Fruit fly (Drosophila melanogaster): ENCODE data around the gene Nprl3.

Nprl3 gene

dm6 chr3L:14001658-14002523 lies at the start of gene Nprl3, which contains the start of gene upSET:
Nprl3 (minus strand) TSS chr3L:14001880.
upSET (plus strand) TSS chr3L:14002127.
- TF ChIP-seq noc (tag; optimal IDR thresholded peaks at IDR 0.05), result peak; percentile 4

- no peak for TF ChIP-seq noc (tag; optimal IDR thresholded peaks at IDR 0.05)
Measured at dm6 chr3L:14050944-14051548, 49.4 kb upstream of the Nprl3 start, which contains the start of gene CG6833. CG6833 (plus strand) TSS chr3L:14051206.

- no peak for TF ChIP-seq noc (tag; optimal IDR thresholded peaks at IDR 0.05)
Measured at dm6 chr3L:14049620-14050253, 48.1 kb upstream of the Nprl3 start, which contains the start of gene Neurl4. Neurl4 (minus strand) TSS chr3L:14049892.

dm6 chr3L:14037655-14038644 lies 36.3 kb upstream of the Nprl3 start:
- TF ChIP-seq noc (tag; optimal IDR thresholded peaks at IDR 0.05), result no peak

dm6 chr3L:14036867-14037313 lies 35.2 kb upstream of the Nprl3 start, which contains the start of gene Hsp110:
Hsp110 (plus strand) TSS chr3L:14037019.
- peak; percentile 1 for TF ChIP-seq noc (tag; optimal IDR thresholded peaks at IDR 0.05)

dm6 chr3L:14034476-14034875 lies 32.8 kb upstream of the Nprl3 start, which contains the start of gene CG6661:
CG6661 (plus strand) TSS chr3L:14034776.
- no peak for TF ChIP-seq noc (tag; optimal IDR thresholded peaks at IDR 0.05)

- TF ChIP-seq noc (tag; optimal IDR thresholded peaks at IDR 0.05), result peak; percentile 62
Measured at dm6 chr3L:14031171-14032126, 29.8 kb upstream of the Nprl3 start, which contains the start of the genes CG6650 and endos. CG6650 (plus strand) TSS chr3L:14031450. endos (minus strand) TSS chr3L:14031706.

dm6 chr3L:14028485-14029384 lies 27.1 kb upstream of the Nprl3 start, which contains the start of gene Ptip:
Ptip (minus strand) TSS chr3L:14029121.
- no peak for TF ChIP-seq noc (tag; optimal IDR thresholded peaks at IDR 0.05)

dm6 chr3L:14027549-14027948 lies 25.9 kb upstream of the Nprl3 start:
- no peak for TF ChIP-seq noc (tag; optimal IDR thresholded peaks at IDR 0.05)

dm6 chr3L:14025736-14026135 lies 24.1 kb upstream of the Nprl3 start:
- no peak for TF ChIP-seq noc (tag; optimal IDR thresholded peaks at IDR 0.05)

- no peak for TF ChIP-seq noc (tag; optimal IDR thresholded peaks at IDR 0.05)
Measured at dm6 chr3L:14006704-14007126, 5.0 kb upstream of the Nprl3 start.

- TF ChIP-seq noc (tag; optimal IDR thresholded peaks at IDR 0.05), result no peak
Measured at dm6 chr3L:14005627-14006287, 4.1 kb upstream of the Nprl3 start.
